Fruit fly (Drosophila melanogaster) whole organism, adult: ENCODE data around the gene Grx1.

Source experiments
- CG12768 ChIP-seq: fragments of 200-800 bp; sonication (Bioruptor generic); optimal IDR thresholded peaks from 2 replicates; lab custom pipeline; 2017; ENCODE audit warnings: missing biosample characterization, missing genetic modification characterization, mild to moderate bottlenecking, moderate library complexity, missing genetic modification reagents
- CG14711 ChIP-seq: fragments of 200-800 bp; sonication (Bioruptor generic); optimal IDR thresholded peaks from 2 replicates; lab custom pipeline; 2018; ENCODE audit warnings: missing biosample characterization, mild to moderate bottlenecking, missing genetic modification characterization, moderate library complexity
- CG1620 ChIP-seq: fragments of 200-800 bp; sonication (Bioruptor generic); optimal IDR thresholded peaks from 2 replicates; lab custom pipeline; 2016; ENCODE audit warnings: missing biosample characterization, missing genetic modification characterization
- CG5204 ChIP-seq: fragments of 200-800 bp; sonication (Bioruptor generic); optimal IDR thresholded peaks from 2 replicates; lab custom pipeline; 2016; ENCODE audit warnings: missing biosample characterization, missing genetic modification characterization
- CG7045 ChIP-seq: fragments of 200-800 bp; sonication (Bioruptor generic); optimal IDR thresholded peaks from 2 replicates; lab custom pipeline; 2017; ENCODE audit warnings: missing biosample characterization, mild to moderate bottlenecking, missing genetic modification characterization
- cnc ChIP-seq, 2 experiments: fragments of >200 bp; optimal IDR thresholded peaks; 2 replicates each; lab custom pipeline; 2017
- kay ChIP-seq: fragments of 200-800 bp; sonication (Bioruptor generic); peaks from one replicate; lab custom pipeline; 2016; ENCODE audit warnings: missing biosample characterization, missing genetic modification characterization, borderline replicate concordance
- pad ChIP-seq: fragments of 200-800 bp; sonication (Bioruptor generic); optimal IDR thresholded peaks from 3 replicates; lab custom pipeline; 2017; ENCODE audit warnings: missing biosample characterization, missing genetic modification characterization, mild to moderate bottlenecking, moderate library complexity, missing genetic modification reagents
- tj ChIP-seq: fragments of 200-800 bp; sonication (Bioruptor generic); optimal IDR thresholded peaks from 3 replicates; lab custom pipeline; 2017; ENCODE audit warnings: missing biosample characterization, mild to moderate bottlenecking, missing genetic modification characterization, moderate library complexity

DNA sequence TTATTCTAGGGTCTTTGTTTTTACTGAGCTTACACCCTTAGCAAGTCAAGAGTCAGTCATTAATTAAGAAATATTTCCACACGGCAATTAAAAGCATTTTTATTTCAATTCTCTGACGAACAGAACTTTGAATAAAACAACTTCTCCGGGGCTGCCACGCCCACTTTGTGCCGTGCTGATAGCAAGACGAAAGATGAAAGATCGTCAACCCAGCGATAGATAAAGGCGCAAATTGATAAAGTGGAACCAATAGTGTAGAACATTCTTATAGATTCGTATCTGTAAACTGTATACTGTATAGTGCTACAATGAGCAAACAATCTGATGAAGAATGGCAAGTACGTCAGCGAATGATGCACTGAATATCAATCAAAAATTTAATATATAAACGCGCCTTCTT lies 34.1 kb upstream of the Grx1 start:
- TF ChIP-seq CG7045 (GFP tag; lab: Kevin White, UChicago) = no peak
- no peak for TF ChIP-seq cnc (optimal IDR thresholded peaks at IDR 0.05; lab: Kevin White, UChicago)
- TF ChIP-seq CG14711 (tag; lab: Kevin White, UChicago) = no peak
- no peak for TF ChIP-seq kay (GFP tag; lab: Kevin White, UChicago)
- TF ChIP-seq CG5204 (GFP tag; lab: Kevin White, UChicago) = no peak
- no peak for TF ChIP-seq CG12768 (GFP tag; lab: Kevin White, UChicago)
- no peak for TF ChIP-seq pad
- TF ChIP-seq tj = no peak
- no peak for TF ChIP-seq CG1620 (GFP tag; lab: Kevin White, UChicago)
